Fruit fly (Drosophila melanogaster) whole organism, embryonic: Measurements from ENCODE around the gene CG12607.

Experiments used
- ATbp ChIP-seq: fragments of 200-800 bp; sonication (Bioruptor generic); optimal IDR thresholded peaks from 2 replicates; lab custom pipeline; 2017; ENCODE audit warnings: missing biosample characterization, mild to moderate bottlenecking, missing genetic modification characterization, missing genetic modification reagents
- BEAF-32 ChIP-seq: fragments of 200-800 bp; sonication (Bioruptor generic); optimal IDR thresholded peaks from 3 replicates; lab custom pipeline; 2017; ENCODE audit warnings: missing biosample characterization, missing genetic modification characterization, mild to moderate bottlenecking, moderate library complexity, missing genetic modification reagents
- Bdp1 ChIP-seq: fragments of 200-800 bp; sonication (Bioruptor generic); optimal IDR thresholded peaks from 3 replicates; lab custom pipeline; 2016; ENCODE audit warnings: missing biosample characterization, missing genetic modification characterization
- Bteb2 ChIP-seq: fragments of 200-800 bp; sonication (Bioruptor generic); optimal IDR thresholded peaks from 2 replicates; lab custom pipeline; 2016; ENCODE audit warnings: missing biosample characterization, missing genetic modification characterization
- CG12104 ChIP-seq: fragments of 200-800 bp; sonication (Bioruptor generic); optimal IDR thresholded peaks from 3 replicates; lab custom pipeline; 2016; ENCODE audit warnings: missing biosample characterization, missing genetic modification characterization
- CG12155 ChIP-seq: fragments of 200-800 bp; sonication (Bioruptor generic); optimal IDR thresholded peaks from 3 replicates; lab custom pipeline; 2016; ENCODE audit warnings: missing biosample characterization, missing genetic modification characterization
- CG13287 ChIP-seq: fragments of 200-800 bp; sonication (Bioruptor generic); IDR thresholded peaks from 2 replicates; pipeline ENCODE4 v1.3.6; 2022; ENCODE audit warnings: missing biosample characterization, missing genetic modification characterization; ENCODE audit not compliant: partially characterized antibody
- CG14965 ChIP-seq: fragments of 200-800 bp; sonication (Bioruptor generic); optimal IDR thresholded peaks from 2 replicates; lab custom pipeline; 2016; ENCODE audit warnings: missing biosample characterization, missing genetic modification characterization, borderline replicate concordance
- CG15073 ChIP-seq: fragments of 200-800 bp; sonication (Bioruptor generic); optimal IDR thresholded peaks from 2 replicates; lab custom pipeline; 2016; ENCODE audit warnings: missing biosample characterization, missing genetic modification characterization
- CG15696 ChIP-seq: fragments of 200-800 bp; sonication (Bioruptor generic); optimal IDR thresholded peaks from 2 replicates; lab custom pipeline; 2019; ENCODE audit warnings: missing biosample characterization, mild to moderate bottlenecking, missing genetic modification characterization, moderate library complexity
- CG17612 ChIP-seq: fragments of 200-800 bp; sonication (Bioruptor generic); IDR thresholded peaks from 2 replicates; pipeline ENCODE4 v1.3.6; 2022; ENCODE audit warnings: missing biosample characterization, missing genetic modification characterization
- CG17829 ChIP-seq: fragments of 200-800 bp; optimal IDR thresholded peaks from 2 replicates; lab custom pipeline; 2019; ENCODE audit warnings: missing biosample characterization, mild to moderate bottlenecking, missing genetic modification characterization, moderate library complexity
- CG2678 ChIP-seq: fragments of 200-800 bp; sonication (Bioruptor generic); optimal IDR thresholded peaks from 3 replicates; lab custom pipeline; 2019; ENCODE audit warnings: missing biosample characterization, mild to moderate bottlenecking, missing genetic modification characterization, moderate library complexity
- CG31365 ChIP-seq: fragments of 200-800 bp; sonication (Bioruptor generic); optimal IDR thresholded peaks from 2 replicates; lab custom pipeline; 2018; ENCODE audit warnings: missing biosample characterization, mild to moderate bottlenecking, missing genetic modification characterization
- CG32772 ChIP-seq: fragments of 200-800 bp; sonication (Bioruptor generic); IDR thresholded peaks from 2 replicates; pipeline ENCODE4 v1.3.6; 2022; ENCODE audit warnings: missing biosample characterization, missing genetic modification characterization
- CG4854 ChIP-seq: fragments of 200-800 bp; sonication (Bioruptor generic); optimal IDR thresholded peaks from 2 replicates; lab custom pipeline; 2016; ENCODE audit warnings: missing biosample characterization, missing genetic modification characterization, inconsistent platforms
- CG6272 ChIP-seq: fragments of 200-800 bp; sonication (Bioruptor generic); IDR thresholded peaks from 2 replicates; pipeline ENCODE4 v1.3.6; 2022; ENCODE audit warnings: missing biosample characterization, missing genetic modification characterization
- CG6689 ChIP-seq: fragments of 200-800 bp; sonication (Bioruptor generic); IDR thresholded peaks from 2 replicates; pipeline ENCODE4 v1.3.6; 2022; ENCODE audit warnings: missing biosample characterization, missing genetic modification characterization
- CG6813 ChIP-seq: fragments of 200-800 bp; sonication (Bioruptor generic); optimal IDR thresholded peaks from 2 replicates; lab custom pipeline; 2017; ENCODE audit warnings: missing biosample characterization, missing genetic modification characterization, mild to moderate bottlenecking, moderate library complexity, missing genetic modification reagents
- CG6854 ChIP-seq: fragments of 200-800 bp; sonication (Bioruptor generic); optimal IDR thresholded peaks from 3 replicates; lab custom pipeline; 2017; ENCODE audit warnings: missing biosample characterization, mild to moderate bottlenecking, missing genetic modification characterization
- CG9817 ChIP-seq: fragments of 200-800 bp; sonication (Bioruptor generic); optimal IDR thresholded peaks from 2 replicates; lab custom pipeline; 2018; ENCODE audit warnings: missing biosample characterization, mild to moderate bottlenecking, missing genetic modification characterization, moderate library complexity
- Dfd ChIP-seq, 2 experiments: fragments of >200 bp; optimal IDR thresholded peaks; 2 replicates each; lab custom pipeline; 2017; ENCODE audit warnings: missing biosample characterization in 2 of 2, missing genetic modification characterization in 2 of 2
- Dp ChIP-seq: fragments of 200-800 bp; sonication (Bioruptor generic); optimal IDR thresholded peaks from 2 replicates; lab custom pipeline; 2018; ENCODE audit warnings: missing biosample characterization, mild to moderate bottlenecking, missing genetic modification characterization, moderate library complexity
- Fer1 ChIP-seq: fragments of 200-800 bp; sonication (Bioruptor generic); optimal IDR thresholded peaks from 2 replicates; lab custom pipeline; 2017; ENCODE audit warnings: missing biosample characterization, mild to moderate bottlenecking, missing genetic modification characterization
- HHEX ChIP-seq: fragments of 200-800 bp; sonication (Bioruptor generic); optimal IDR thresholded peaks from 3 replicates; lab custom pipeline; 2017; ENCODE audit warnings: missing biosample characterization, mild to moderate bottlenecking, missing genetic modification characterization, missing genetic modification reagents
- Myb ChIP-seq: fragments of 200-800 bp; sonication (Bioruptor generic); optimal IDR thresholded peaks from 2 replicates; lab custom pipeline; 2016; ENCODE audit warnings: missing biosample characterization, missing genetic modification characterization
- NC2β ChIP-seq: fragments of 200-800 bp; sonication (Bioruptor generic); optimal IDR thresholded peaks from 2 replicates; lab custom pipeline; 2016; ENCODE audit warnings: missing biosample characterization, missing genetic modification characterization
- Ptx1 ChIP-seq: fragments of 200-800 bp; sonication (Bioruptor generic); IDR thresholded peaks from 2 replicates; pipeline ENCODE4 v1.3.6; 2022; ENCODE audit warnings: missing biosample characterization, missing genetic modification characterization
- Sin3A ChIP-seq: fragments of >200 bp; optimal IDR thresholded peaks from 2 replicates; lab custom pipeline; 2018
- Six4 ChIP-seq: fragments of 200-800 bp; sonication (Bioruptor generic); optimal IDR thresholded peaks from 2 replicates; lab custom pipeline; 2016; ENCODE audit warnings: missing biosample characterization, missing genetic modification characterization
- bab2 ChIP-seq: fragments of 200-800 bp; sonication (Bioruptor generic); optimal IDR thresholded peaks from 2 replicates; lab custom pipeline; 2016; ENCODE audit warnings: missing biosample characterization, missing genetic modification characterization
- br ChIP-seq: fragments of >200 bp; optimal IDR thresholded peaks from 2 replicates; lab custom pipeline; 2017
- btn ChIP-seq: fragments of 200-800 bp; sonication (Bioruptor generic); optimal IDR thresholded peaks from 2 replicates; lab custom pipeline; 2016; ENCODE audit warnings: missing biosample characterization, missing genetic modification characterization
- caup ChIP-seq: fragments of 200-800 bp; sonication (Bioruptor generic); optimal IDR thresholded peaks from 3 replicates; lab custom pipeline; 2017; ENCODE audit warnings: missing biosample characterization, mild to moderate bottlenecking, missing genetic modification characterization, moderate library complexity; ENCODE audit not compliant: severe bottlenecking
- chm ChIP-seq: fragments of 200-800 bp; sonication (Bioruptor generic); IDR thresholded peaks from 2 replicates; pipeline ENCODE4 v1.3.6; 2022; ENCODE audit warnings: missing biosample characterization, missing genetic modification characterization
- crp ChIP-seq, 2 experiments: fragments of 200-800 bp; sonication (Bioruptor generic); optimal IDR thresholded peaks; 2 replicates in 1 of 2; 3 replicates in 1 of 2; lab custom pipeline; 2017; ENCODE audit warnings: missing biosample characterization in 2 of 2, missing genetic modification characterization in 2 of 2, mild to moderate bottlenecking in 1 of 2, moderate library complexity in 1 of 2
- dm ChIP-seq: fragments of 200-800 bp; sonication (Bioruptor generic); optimal IDR thresholded peaks from 3 replicates; lab custom pipeline; 2016; ENCODE audit warnings: missing biosample characterization, missing genetic modification characterization
- dpn ChIP-seq, 2 experiments: fragments of 200-800 bp; sonication (Bioruptor generic); optimal IDR thresholded peaks; 3 replicates each; lab custom pipeline; 2016; ENCODE audit warnings: missing biosample characterization in 2 of 2, missing genetic modification characterization in 2 of 2
- grn ChIP-seq: fragments of 200-800 bp; sonication (Bioruptor generic); optimal IDR thresholded peaks from 3 replicates; lab custom pipeline; 2017; ENCODE audit warnings: missing biosample characterization, missing genetic modification characterization
- gro ChIP-seq: fragments of 200-800 bp; sonication (Bioruptor generic); optimal IDR thresholded peaks from 2 replicates; lab custom pipeline; 2016; ENCODE audit warnings: missing biosample characterization, missing genetic modification characterization
- knrl ChIP-seq: fragments of 200-800 bp; sonication (Bioruptor generic); IDR thresholded peaks from 3 replicates; pipeline ENCODE4 v1.3.6; 2022; ENCODE audit warnings: missing biosample characterization, missing genetic modification characterization; ENCODE audit not compliant: partially characterized antibody
- maf-S ChIP-seq: fragments of 200-800 bp; sonication (Bioruptor generic); optimal IDR thresholded peaks from 2 replicates; lab custom pipeline; 2016; ENCODE audit warnings: missing biosample characterization, missing genetic modification characterization
- nerfin-2 ChIP-seq: fragments of 200-800 bp; sonication (Bioruptor generic); IDR thresholded peaks from 2 replicates; pipeline ENCODE4 v1.3.6; 2022; ENCODE audit warnings: missing biosample characterization, missing genetic modification characterization; ENCODE audit not compliant: partially characterized antibody
- p53 ChIP-seq: fragments of 200-800 bp; sonication (Bioruptor generic); optimal IDR thresholded peaks from 2 replicates; lab custom pipeline; 2016; ENCODE audit warnings: missing biosample characterization, missing genetic modification characterization
- sc ChIP-seq, 3 experiments: fragments of >200 bp in 2 of 3; fragments of 200-800 bp in 1 of 3; sonication (Bioruptor generic) in 1 of 3; optimal IDR thresholded peaks; 2 replicates in 2 of 3; 3 replicates in 1 of 3; lab custom pipeline; 2017; ENCODE audit warnings: mild to moderate bottlenecking in 1 of 3, missing biosample characterization in 1 of 3, missing genetic modification characterization in 1 of 3, missing genetic modification reagents in 1 of 3
- scrt ChIP-seq: fragments of 200-800 bp; sonication (Bioruptor generic); optimal IDR thresholded peaks from 2 replicates; lab custom pipeline; 2018; ENCODE audit warnings: missing biosample characterization, mild to moderate bottlenecking, missing genetic modification characterization, moderate library complexity
- slou ChIP-seq: fragments of 200-800 bp; sonication (Bioruptor generic); optimal IDR thresholded peaks from 3 replicates; lab custom pipeline; 2016; ENCODE audit warnings: missing biosample characterization, missing genetic modification characterization
- ssp ChIP-seq: fragments of 200-800 bp; sonication (Bioruptor generic); IDR thresholded peaks from 2 replicates; pipeline ENCODE4 v1.3.6; 2022; ENCODE audit warnings: missing biosample characterization, missing genetic modification characterization
- stwl ChIP-seq: fragments of 200-800 bp; sonication (Bioruptor generic); optimal IDR thresholded peaks from 3 replicates; lab custom pipeline; 2018; ENCODE audit warnings: missing biosample characterization, mild to moderate bottlenecking, missing genetic modification characterization, moderate library complexity
- zfh2 ChIP-seq: fragments of 200-800 bp; sonication (Bioruptor generic); optimal IDR thresholded peaks from 2 replicates; lab custom pipeline; 2016; ENCODE audit warnings: missing biosample characterization, missing genetic modification characterization

The CG12607 gene

DNA sequence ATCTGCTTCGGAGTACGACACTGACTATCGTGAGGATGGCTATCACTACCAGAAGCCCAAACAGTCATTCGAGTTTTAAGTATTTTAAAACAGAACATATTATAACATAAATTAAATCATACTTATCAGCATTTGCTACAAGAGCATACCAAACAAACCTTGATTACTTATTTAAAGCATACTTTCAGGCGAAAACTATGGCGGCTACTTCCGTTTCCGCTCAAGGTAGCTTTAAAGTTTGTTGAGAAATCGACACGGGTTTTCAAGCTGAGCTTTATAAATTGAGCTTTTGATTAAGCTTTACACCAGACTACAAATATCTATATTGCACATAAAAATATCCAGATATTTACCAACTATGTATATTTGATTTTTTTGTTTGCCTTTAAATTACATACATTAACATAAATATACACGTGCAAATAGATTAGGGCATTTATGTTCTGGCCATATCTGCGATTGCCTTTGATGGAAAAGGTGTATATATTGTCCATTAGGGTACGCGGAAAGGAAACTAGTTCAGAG, 28.6 kb downstream of the CG12607 start (continued):
- peak; percentile 74 for TF ChIP-seq CG12104 (GFP tag; lab: Kevin White, UChicago)
- no peak for TF ChIP-seq Myb
- peak; percentile 82 for TF ChIP-seq CG4854 (GFP tag; lab: Kevin White, UChicago)
- TF ChIP-seq crp (GFP tag; optimal IDR thresholded peaks at IDR 0.05; lab: Kevin White, UChicago) = peak in 1 of 2 experiments; percentile 34
- peak; percentile 2 for TF ChIP-seq bab2 (GFP tag; lab: Kevin White, UChicago)
- TF ChIP-seq stwl (tag; lab: Kevin White, UChicago) = peak; percentile 27
- peak; percentile 52 for TF ChIP-seq dm (GFP tag; lab: Kevin White, UChicago)
- no peak for TF ChIP-seq CG17612
- peak; percentile 32 for TF ChIP-seq p53 (GFP tag; lab: Kevin White, UChicago)
- TF ChIP-seq CG32772 (GFP tag; lab: Robert Waterston, UW) = 0 out of 2 replicates have a peak, but pooled peaks have one; percentile 11
- peak; percentile 91 for TF ChIP-seq scrt (GFP tag; lab: Kevin White, UChicago)
- peak; percentile 95 for TF ChIP-seq CG6813 (GFP tag; lab: Kevin White, UChicago)
- no peak for TF ChIP-seq nerfin-2 (GFP tag; lab: Robert Waterston, UW)
- no peak for TF ChIP-seq CG15696 (tag; lab: Kevin White, UChicago)
- no peak for TF ChIP-seq CG15073 (GFP tag; lab: Kevin White, UChicago)
- peak; percentile 71 for TF ChIP-seq grn (GFP tag; lab: Kevin White, UChicago)
- TF ChIP-seq HHEX = peak; percentile 92
- peak; percentile 95 for TF ChIP-seq CG6854
- no peak for TF ChIP-seq zfh2 (GFP tag; lab: Kevin White, UChicago)
- TF ChIP-seq Ptx1 (GFP tag; lab: Robert Waterston, UW) = no peak; the same call in 1 of the 2 replicates
- TF ChIP-seq CG17829 (tag; lab: Kevin White, UChicago) = no peak
- no peak for TF ChIP-seq br (lab: Kevin White, UChicago)
- TF ChIP-seq slou (GFP tag; lab: Kevin White, UChicago) = peak; percentile 34
- no peak for TF ChIP-seq sc (optimal IDR thresholded peaks at IDR 0.05; lab: Kevin White, UChicago)
- TF ChIP-seq sc (GFP tag; optimal IDR thresholded peaks at IDR 0.05; lab: Kevin White, UChicago) = peak; percentile 66
- TF ChIP-seq CG14965 (GFP tag; lab: Kevin White, UChicago) = peak; percentile 30
- no peak for TF ChIP-seq CG6272 (GFP tag; lab: Robert Waterston, UW)
- TF ChIP-seq btn (GFP tag; lab: Kevin White, UChicago) = peak; percentile 48
- no peak for TF ChIP-seq Dp (GFP tag; lab: Kevin White, UChicago)
- no peak for TF ChIP-seq ssp (GFP tag; lab: Robert Waterston, UW)
- no peak for TF ChIP-seq Dfd (GFP tag; optimal IDR thresholded peaks at IDR 0.05; lab: Kevin White, UChicago)
- TF ChIP-seq CG12155 = peak; percentile 33
- peak; percentile 89; the same call in 1 of the 2 replicates for TF ChIP-seq chm (GFP tag; lab: Robert Waterston, UW)
- peak; percentile 53 for TF ChIP-seq Bdp1 (GFP tag; lab: Kevin White, UChicago)
- TF ChIP-seq Fer1 (GFP tag; lab: Kevin White, UChicago) = peak; percentile 97
- TF ChIP-seq Bteb2 (GFP tag; lab: Kevin White, UChicago) = peak; percentile 78
- TF ChIP-seq dpn (GFP tag; optimal IDR thresholded peaks at IDR 0.05; lab: Kevin White, UChicago) = peak; percentile 42 to 67
- peak; percentile 71 for TF ChIP-seq CG2678
- peak; percentile 72 for TF ChIP-seq Six4 (GFP tag; lab: Kevin White, UChicago)
- TF ChIP-seq caup (GFP tag; lab: Kevin White, UChicago) = peak; percentile 97
- peak; percentile 83 for TF ChIP-seq gro
- peak; percentile 90 for TF ChIP-seq CG31365 (tag; lab: Kevin White, UChicago)
- no peak for TF ChIP-seq maf-S
- TF ChIP-seq BEAF-32 = no peak
- TF ChIP-seq NC2β (GFP tag; lab: Kevin White, UChicago) = peak; percentile 77
- TF ChIP-seq ATbp (GFP tag; lab: Kevin White, UChicago) = peak; percentile 92
- TF ChIP-seq CG6689 (GFP tag; lab: Robert Waterston, UW) = peak; percentile 12; the same call in 1 of the 2 replicates
- TF ChIP-seq CG9817 (tag; lab: Kevin White, UChicago) = peak; percentile 50
- no peak for TF ChIP-seq knrl (GFP tag; lab: Robert Waterston, UW)
- TF ChIP-seq Sin3A (lab: Kevin White, UChicago) = no peak
- peak; percentile 29; the same call in 1 of the 2 replicates for TF ChIP-seq CG13287 (GFP tag; lab: Robert Waterston, UW)
